Worm (Caenorhabditis elegans) whole organism, early embryonic: Measurements from ENCODE around the gene C15H7.3.

Experiments used
- aly-1 ChIP-seq: sonication (generic microtip); optimal IDR thresholded peaks from 2 replicates; lab custom pipeline; 2016; ENCODE audit warnings: missing genetic modification characterization, missing compliant biosample characterization
- ama-1 ChIP-seq: fragments of 150-350 bp; optimal IDR thresholded peaks from 2 replicates; lab custom pipeline; 2014
- ceh-36 ChIP-seq: sonication (generic microtip); optimal IDR thresholded peaks from 2 replicates; lab custom pipeline; 2016; ENCODE audit warnings: missing genetic modification characterization, inconsistent platforms, missing compliant biosample characterization
- ets-7 ChIP-seq: sonication (generic microtip); optimal IDR thresholded peaks from 2 replicates; lab custom pipeline; 2016; ENCODE audit warnings: missing genotype, missing genetic modification characterization, missing compliant biosample characterization
- flt-1 ChIP-seq: fragments of 200-800 bp; sonication (Bioruptor generic); IDR thresholded peaks from 2 replicates; pipeline ENCODE4 v1.3.6; 2022; ENCODE audit warnings: missing genetic modification characterization, missing compliant biosample characterization
- hmg-4 ChIP-seq: fragments of 200-800 bp; sonication (Bioruptor generic); optimal IDR thresholded peaks from 2 replicates; lab custom pipeline; 2018; ENCODE audit warnings: mild to moderate bottlenecking, missing genetic modification characterization, missing compliant biosample characterization
- hnd-1 ChIP-seq: sonication (generic microtip); optimal IDR thresholded peaks from 2 replicates; lab custom pipeline; 2016; ENCODE audit warnings: missing genetic modification characterization, missing compliant biosample characterization
- pes-1 ChIP-seq: fragments of 200-800 bp; sonication (Bioruptor generic); IDR thresholded peaks from 2 replicates; pipeline ENCODE4 v1.3.6; 2022; ENCODE audit warnings: missing genetic modification reagents, missing genetic modification characterization, missing compliant biosample characterization
- scrt-1 ChIP-seq: fragments of 200-800 bp; sonication (Bioruptor generic); IDR thresholded peaks from 2 replicates; pipeline ENCODE4 v1.3.6; 2022; ENCODE audit warnings: missing genetic modification characterization, missing compliant biosample characterization
- sea-1 ChIP-seq: fragments of 200-800 bp; sonication (Bioruptor generic); conservative IDR thresholded peaks from 2 replicates; pipeline ENCODE4 v1.3.6; 2022; ENCODE audit warnings: missing genetic modification characterization, missing compliant biosample characterization
- tbx-37 ChIP-seq: fragments of 200-800 bp; sonication (Bioruptor generic); conservative IDR thresholded peaks from 2 replicates; pipeline ENCODE4 v1.3.6; 2022; ENCODE audit warnings: missing genetic modification reagents, missing genetic modification characterization, missing compliant biosample characterization
- tra-4 ChIP-seq: sonication (generic microtip); optimal IDR thresholded peaks from 2 replicates; lab custom pipeline; 2017; ENCODE audit warnings: missing genetic modification characterization, missing compliant biosample characterization

- TF ChIP-seq scrt-1 (GFP tag; lab: Robert Waterston, UW): no peak
- no peak for TF ChIP-seq ama-1 (lab: Kevin White, UChicago)
- TF ChIP-seq hnd-1 (tag; lab: Kevin White, UChicago): no peak
- no peak for TF ChIP-seq tbx-37
- no peak for TF ChIP-seq ceh-36 (tag; lab: Kevin White, UChicago)
- no peak for TF ChIP-seq flt-1 (GFP tag; lab: Robert Waterston, UW)
- TF ChIP-seq pes-1 (GFP tag; lab: Robert Waterston, UW): no peak
- TF ChIP-seq tra-4: no peak
- TF ChIP-seq ets-7 (tag; lab: Kevin White, UChicago): no peak
- TF ChIP-seq hmg-4: no peak
- TF ChIP-seq aly-1 (tag; lab: Kevin White, UChicago): no peak
- no peak for TF ChIP-seq sea-1 (GFP tag; lab: Robert Waterston, UW)
Observed at ce11 chrIII:9690044-9690443, 38.3 kb upstream of the C15H7.3 start, which contains the start of gene best-5.
